Worm (Caenorhabditis elegans) whole organism, L3 larva: Measurements from ENCODE around the gene T18D3.6.

Experiments
- ceh-28 ChIP-seq: fragments of 150-350 bp; optimal IDR thresholded peaks from 2 replicates; lab custom pipeline; 2014; ENCODE audit warnings: missing biosample characterization, missing genetic modification reagents, missing genetic modification characterization
- ceh-82 ChIP-seq: fragments of 150-350 bp; optimal IDR thresholded peaks from 2 replicates; lab custom pipeline; 2014; ENCODE audit warnings: missing biosample characterization, missing genetic modification characterization
- nhr-28 ChIP-seq: fragments of 150-350 bp; optimal IDR thresholded peaks from 2 replicates; lab custom pipeline; 2014; ENCODE audit warnings: missing biosample characterization, missing genetic modification characterization
- snpc-4 ChIP-seq: fragments of 150-350 bp; optimal IDR thresholded peaks from 2 replicates; lab custom pipeline; 2014; ENCODE audit warnings: missing biosample characterization, missing genetic modification characterization

DNA sequence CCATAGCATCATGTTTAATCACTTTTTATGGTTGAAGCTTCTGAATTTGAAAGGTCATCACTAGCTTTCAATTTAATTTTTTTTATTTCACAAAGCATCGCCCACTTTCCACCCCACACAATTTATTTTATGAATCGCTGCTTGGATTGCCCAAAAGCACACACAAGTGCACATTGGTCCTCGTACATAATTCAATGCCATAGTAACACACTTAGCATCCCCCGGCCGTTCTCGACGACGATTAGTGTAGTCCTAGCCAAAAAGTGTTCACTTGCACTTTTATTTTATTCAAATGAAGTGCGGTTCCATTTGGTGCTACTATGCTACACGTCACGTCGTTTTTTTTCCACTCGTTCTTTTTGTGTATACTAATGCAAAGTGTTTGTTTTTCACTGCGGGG, 29.3 kb downstream of the T18D3.6 start:
- TF ChIP-seq ceh-28 = no peak
- TF ChIP-seq ceh-82 = no peak
- TF ChIP-seq nhr-28 (tag; lab: Kevin White, UChicago) = no peak
- TF ChIP-seq snpc-4 (tag; lab: Kevin White, UChicago) = no peak
